Worm (Caenorhabditis elegans) whole organism, late embryonic: ENCODE data around the gene B0303.7.

Experiments
- C08G9.2 ChIP-seq: sonication (generic microtip); optimal IDR thresholded peaks from 2 replicates; lab custom pipeline; 2016; ENCODE audit warnings: mild to moderate bottlenecking, missing genetic modification characterization, moderate library complexity, missing compliant biosample characterization
- pag-3 ChIP-seq: sonication (generic microtip); optimal IDR thresholded peaks from 2 replicates; lab custom pipeline; 2016; ENCODE audit warnings: missing compliant biosample characterization, missing genetic modification characterization, borderline replicate concordance

- TF ChIP-seq C08G9.2 (tag; lab: Kevin White, UChicago) (no peak), pag-3 (no peak)
These were observed 39.8 kb downstream of the B0303.7 start for ce11 chrIII:8733237-8733636.
